Worm (Caenorhabditis elegans) whole organism, young adult: ENCODE results near the gene srd-16.

Experiments
- B0019.2 ChIP-seq: fragments of 200-800 bp; sonication (Bioruptor generic); conservative IDR thresholded peaks from 2 replicates; pipeline ENCODE4 v1.3.6; 2022; ENCODE audit warnings: missing genetic modification reagents, missing genetic modification characterization, missing compliant biosample characterization
- C06A6.2 ChIP-seq: fragments of 200-800 bp; sonication (Bioruptor generic); conservative IDR thresholded peaks from 2 replicates; pipeline ENCODE4 v1.3.6; 2022; ENCODE audit warnings: missing genetic modification characterization, missing compliant biosample characterization
- C17E4.6 ChIP-seq: fragments of 200-800 bp; sonication (Bioruptor generic); IDR thresholded peaks from 2 replicates; pipeline ENCODE4 v1.3.6; 2022; ENCODE audit warnings: missing genetic modification reagents, missing genetic modification characterization, missing compliant biosample characterization
- F22D6.2 ChIP-seq: sonication (generic microtip); optimal IDR thresholded peaks from 2 replicates; lab custom pipeline; 2016; ENCODE audit warnings: mild to moderate bottlenecking, missing genetic modification characterization, missing compliant biosample characterization
- F37B4.10 ChIP-seq: fragments of 200-800 bp; sonication (Bioruptor generic); IDR thresholded peaks from 2 replicates; pipeline ENCODE4 v1.3.6; 2022; ENCODE audit warnings: missing genetic modification characterization, missing compliant biosample characterization
- F39B2.1 ChIP-seq: fragments of 200-800 bp; sonication (Bioruptor generic); IDR thresholded peaks from 2 replicates; pipeline ENCODE4 v1.3.6; 2022; ENCODE audit warnings: missing genetic modification reagents, missing genetic modification characterization, missing compliant biosample characterization
- F57A8.1 ChIP-seq: fragments of 200-800 bp; sonication (Bioruptor generic); optimal IDR thresholded peaks from 2 replicates; lab custom pipeline; 2018; ENCODE audit warnings: mild to moderate bottlenecking, missing genetic modification characterization, moderate library complexity, missing compliant biosample characterization
- akir-1 ChIP-seq: fragments of 200-800 bp; sonication (Bioruptor generic); optimal IDR thresholded peaks from 2 replicates; lab custom pipeline; 2018; ENCODE audit warnings: mild to moderate bottlenecking, missing genetic modification characterization, moderate library complexity, missing compliant biosample characterization
- attf-3 ChIP-seq: fragments of 200-800 bp; sonication (Bioruptor generic); conservative IDR thresholded peaks from 2 replicates; pipeline ENCODE4 v1.3.6; 2022; ENCODE audit warnings: missing genetic modification reagents, missing genetic modification characterization, missing compliant biosample characterization
- cebp-1 ChIP-seq, 2 experiments: fragments of 200-800 bp in 1 of 2; sonication (Bioruptor generic) in 1 of 2; sonication (generic microtip) in 1 of 2; IDR thresholded peaks in 1 of 2; optimal IDR thresholded peaks in 1 of 2; 2 replicates each; pipeline versions ENCODE4 v1.3.6 to Lab custom; 2017 to 2022; ENCODE audit warnings: missing compliant biosample characterization in 2 of 2, missing genetic modification characterization in 2 of 2, mild to moderate bottlenecking in 1 of 2, missing genetic modification reagents in 1 of 2, moderate library complexity in 1 of 2
- ceh-79 ChIP-seq: sonication (generic microtip); optimal IDR thresholded peaks from 2 replicates; lab custom pipeline; 2017; ENCODE audit warnings: mild to moderate bottlenecking, missing genetic modification characterization, missing compliant biosample characterization
- die-1 ChIP-seq: sonication (generic microtip); optimal IDR thresholded peaks from 2 replicates; lab custom pipeline; 2016; ENCODE audit warnings: missing genotype, mild to moderate bottlenecking, missing genetic modification characterization, missing compliant biosample characterization
- dpff-1 ChIP-seq: sonication (generic microtip); optimal IDR thresholded peaks from 2 replicates; lab custom pipeline; 2017; ENCODE audit warnings: mild to moderate bottlenecking, missing genetic modification characterization, missing compliant biosample characterization
- dpl-1 ChIP-seq: fragments of 150-350 bp; optimal IDR thresholded peaks from 2 replicates; lab custom pipeline; 2014; ENCODE audit warnings: missing biosample characterization, missing genetic modification reagents, missing genetic modification characterization
- efl-1 ChIP-seq: fragments of 150-350 bp; optimal IDR thresholded peaks from 2 replicates; lab custom pipeline; 2014; ENCODE audit warnings: missing biosample characterization, missing genetic modification reagents, missing genetic modification characterization
- egrh-3 ChIP-seq: fragments of 200-800 bp; sonication (Bioruptor generic); IDR thresholded peaks from 2 replicates; pipeline ENCODE4 v1.3.6; 2022; ENCODE audit warnings: missing genetic modification reagents, missing genetic modification characterization, missing compliant biosample characterization
- gei-17 ChIP-seq: fragments of 200-800 bp; sonication (Bioruptor generic); optimal IDR thresholded peaks from 2 replicates; lab custom pipeline; 2018; ENCODE audit warnings: mild to moderate bottlenecking, missing genetic modification characterization, missing compliant biosample characterization
- hlh-12 ChIP-seq: sonication (generic microtip); optimal IDR thresholded peaks from 2 replicates; lab custom pipeline; 2016; ENCODE audit warnings: missing genetic modification characterization, missing compliant biosample characterization
- hmg-1.2 ChIP-seq: fragments of 200-800 bp; sonication (Bioruptor generic); IDR thresholded peaks from 2 replicates; pipeline ENCODE4 v1.3.6; 2022; ENCODE audit warnings: missing genetic modification reagents, missing genetic modification characterization, missing compliant biosample characterization
- lin-35 ChIP-seq, 3 experiments: fragments of 150-350 bp in 2 of 3; sonication (generic microtip) in 1 of 3; optimal IDR thresholded peaks; 2 replicates each; lab custom pipeline; 2014 to 2018; ENCODE audit warnings: missing biosample characterization in 3 of 3, missing genetic modification characterization in 3 of 3, missing genetic modification reagents in 3 of 3
- lin-54 ChIP-seq: fragments of 200-800 bp; sonication (Bioruptor generic); optimal IDR thresholded peaks from 2 replicates; lab custom pipeline; 2018; ENCODE audit warnings: mild to moderate bottlenecking, missing genetic modification characterization, missing compliant biosample characterization
- madf-6 ChIP-seq: fragments of 200-800 bp; sonication (Bioruptor generic); IDR thresholded peaks from 2 replicates; pipeline ENCODE4 v1.3.6; 2022; ENCODE audit warnings: missing genetic modification reagents, missing genetic modification characterization, missing compliant biosample characterization
- mcd-1 ChIP-seq: fragments of 200-800 bp; sonication (Bioruptor generic); IDR thresholded peaks from 2 replicates; pipeline ENCODE4 v1.3.6; 2022; ENCODE audit warnings: missing genetic modification reagents, missing genetic modification characterization, missing compliant biosample characterization
- nhr-80 ChIP-seq: sonication (generic microtip); optimal IDR thresholded peaks from 2 replicates; lab custom pipeline; 2016; ENCODE audit warnings: missing genetic modification characterization, missing compliant biosample characterization
- sdz-38 ChIP-seq: sonication (generic microtip); optimal IDR thresholded peaks from 2 replicates; lab custom pipeline; 2016; ENCODE audit warnings: missing genotype, missing genetic modification characterization, missing compliant biosample characterization
- snpc-4 ChIP-seq, 5 experiments: fragments of 150-350 bp in 1 of 5; sonication (generic microtip) in 4 of 5; optimal IDR thresholded peaks; 2 replicates each; lab custom pipeline; 2014 to 2018; ENCODE audit warnings: missing genetic modification characterization in 5 of 5, missing biosample characterization in 3 of 5, antibody characterized with exemption in 2 of 5, mild to moderate bottlenecking in 2 of 5, missing compliant biosample characterization in 2 of 5, missing genotype in 2 of 5, moderate library complexity in 2 of 5, missing genetic modification reagents in 1 of 5
- tlf-1 ChIP-seq: fragments of 200-800 bp; sonication (Bioruptor generic); optimal IDR thresholded peaks from 2 replicates; lab custom pipeline; 2018; ENCODE audit warnings: mild to moderate bottlenecking, missing genetic modification characterization, missing compliant biosample characterization
- xnd-1 ChIP-seq: sonication (generic microtip); optimal IDR thresholded peaks from 2 replicates; lab custom pipeline; 2016; ENCODE audit warnings: missing genotype, missing genetic modification reagents, missing genetic modification characterization, missing compliant biosample characterization
- zim-3 ChIP-seq: sonication (generic microtip); optimal IDR thresholded peaks from 2 replicates; lab custom pipeline; 2017; ENCODE audit warnings: mild to moderate bottlenecking, missing genetic modification characterization, moderate library complexity, missing compliant biosample characterization
- ztf-22 ChIP-seq: fragments of 200-800 bp; sonication (Bioruptor generic); optimal IDR thresholded peaks from 2 replicates; lab custom pipeline; 2018; ENCODE audit warnings: mild to moderate bottlenecking, missing genetic modification characterization, moderate library complexity, missing compliant biosample characterization

Gene srd-16

DNA sequence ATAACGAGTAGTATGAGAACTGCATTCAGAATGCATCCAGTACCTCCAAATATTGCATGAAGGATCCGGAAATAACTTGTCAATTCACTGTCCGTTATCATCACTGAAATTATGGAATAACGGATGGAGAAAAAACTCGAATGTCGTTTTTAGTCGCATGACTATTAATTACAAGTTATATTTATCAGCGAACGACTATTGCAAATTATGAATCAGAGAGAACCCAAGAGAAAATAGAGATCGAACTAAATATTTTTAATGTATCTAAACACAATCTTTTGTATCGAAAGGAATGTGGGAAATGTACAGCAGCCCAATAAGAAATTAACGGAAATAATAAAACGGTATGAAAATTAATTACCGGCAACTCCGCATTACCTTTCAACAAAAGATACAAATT is at the start of gene srd-16:
Gene srd-16 (minus strand): TSS at position 101 of the 400 bp plus-strand sequence.
- TF ChIP-seq tlf-1 (GFP tag; lab: Kevin White, UChicago) (no peak), snpc-4 (GFP tag; optimal IDR thresholded peaks at IDR 0.05; lab: Kevin White, UChicago) (no peak), snpc-4 (tag; optimal IDR thresholded peaks at IDR 0.05; lab: Kevin White, UChicago) (no peak), zim-3 (tag; lab: Kevin White, UChicago) (no peak), F39B2.1 (GFP tag; lab: Robert Waterston, UW) (no peak)

DNA sequence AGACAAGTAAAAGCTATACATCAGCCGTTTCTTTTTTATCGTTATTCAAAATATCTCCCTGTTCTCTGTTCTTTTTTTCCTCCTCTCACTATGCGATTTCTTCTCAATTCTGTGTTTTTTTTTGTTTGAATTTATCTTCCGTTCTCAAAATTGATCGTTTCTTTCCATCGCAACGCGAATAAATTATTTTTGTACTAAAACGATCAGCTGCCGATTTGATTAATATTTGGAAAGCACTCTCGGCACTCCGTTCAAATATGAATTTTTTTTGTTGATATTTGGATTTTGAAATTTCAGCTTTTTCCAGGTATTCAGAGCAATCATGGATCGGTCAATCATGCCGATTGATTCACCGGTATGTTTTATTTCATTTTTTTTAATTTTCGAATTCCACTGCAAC is 43.3 kb upstream of the srd-16 start, which contains the start of gene pst-1:
Gene pst-1 (plus strand): TSS at position 301 of the 400 bp plus-strand sequence.
- TF ChIP-seq F57A8.1 (GFP tag; lab: Kevin White, UChicago) (no peak), F22D6.2 (no peak), die-1 (no peak), C17E4.6 (no peak), B0019.2 (GFP tag; lab: Robert Waterston, UW) (no peak), mcd-1 (GFP tag; lab: Robert Waterston, UW) (no peak), akir-1 (GFP tag; lab: Kevin White, UChicago) (no peak), sdz-38 (tag; lab: Kevin White, UChicago) (no peak), hlh-12 (tag; lab: Kevin White, UChicago) (no peak), gei-17 (GFP tag; lab: Kevin White, UChicago) (no peak), ztf-22 (GFP tag; lab: Kevin White, UChicago) (no peak), xnd-1 (tag; lab: Kevin White, UChicago) (no peak), ceh-79 (tag; lab: Kevin White, UChicago) (no peak), F37B4.10 (GFP tag; lab: Robert Waterston, UW) (no peak), F39B2.1 (GFP tag; lab: Robert Waterston, UW) (no peak), egrh-3 (GFP tag; lab: Robert Waterston, UW) (no peak), hmg-1.2 (GFP tag; lab: Robert Waterston, UW) (no peak)

DNA sequence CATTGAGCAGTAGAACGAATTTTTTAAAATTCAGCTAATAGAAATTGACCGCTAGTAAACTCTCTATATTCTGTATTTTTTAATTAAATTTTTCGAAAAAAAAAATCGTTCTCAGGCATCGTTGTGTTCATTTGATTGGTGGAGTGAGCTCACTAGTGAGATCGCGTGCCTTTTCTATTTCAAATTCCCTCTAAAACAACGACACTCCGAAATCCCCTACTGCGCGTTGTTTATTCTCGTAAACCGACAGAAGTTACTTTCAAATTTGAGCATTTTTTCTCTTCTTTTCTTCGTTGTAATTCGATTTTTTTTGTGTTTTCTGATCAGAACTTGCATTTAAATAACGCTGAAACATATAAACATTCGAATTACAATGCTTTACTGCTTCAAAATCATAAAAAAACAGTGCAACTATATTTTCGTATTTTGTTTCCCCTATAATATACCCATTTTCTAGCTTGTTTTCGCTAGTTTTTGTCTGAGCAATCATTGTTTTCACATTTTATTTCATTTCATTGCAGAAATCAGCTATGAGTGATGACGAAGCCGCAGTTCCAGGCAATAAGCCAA is 39.7 kb upstream of the srd-16 start, which contains the start of gene syf-3:
Gene syf-3 (plus strand): TSS at position 520 of the 570 bp plus-strand sequence.
- TF ChIP-seq lin-35 (GFP tag; optimal IDR thresholded peaks at IDR 0.05; lab: Kevin White, UChicago): peak; percentile 55 to 93 (median 77)
- TF ChIP-seq F22D6.2: no peak
- TF ChIP-seq cebp-1 (GFP tag; IDR thresholded peaks at IDR 0.05; lab: Robert Waterston, UW): no peak
- TF ChIP-seq cebp-1 (tag; optimal IDR thresholded peaks at IDR 0.05; lab: Kevin White, UChicago): no peak
- TF ChIP-seq attf-3: peak; percentile 98
- TF ChIP-seq dpl-1 (GFP tag; lab: Kevin White, UChicago): peak; percentile 87
- peak; percentile 83 for TF ChIP-seq efl-1 (GFP tag; lab: Kevin White, UChicago)
- TF ChIP-seq lin-54 (GFP tag; lab: Kevin White, UChicago): peak; percentile 96

DNA sequence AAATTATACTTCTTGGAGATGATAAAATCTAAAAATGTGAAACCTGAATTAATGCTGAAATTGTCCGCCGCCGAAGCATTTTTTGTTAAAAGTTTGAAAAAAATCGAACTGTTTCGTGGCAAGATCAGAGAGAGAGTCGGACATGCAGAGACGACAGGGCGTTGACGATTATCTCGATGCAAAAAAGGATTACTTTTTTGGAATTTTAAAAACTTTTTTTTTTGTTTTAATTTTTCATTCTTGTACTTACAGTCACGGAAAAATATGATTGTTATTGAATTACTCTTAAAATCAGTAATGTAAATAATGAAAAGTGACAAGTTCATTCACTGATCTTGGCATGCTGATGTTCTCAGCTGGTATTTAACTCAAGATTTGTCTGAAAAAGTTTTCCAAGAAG is 36.9 kb upstream of the srd-16 start, which contains the start of the genes M03F8.5 and M03F8.7:
Gene M03F8.5 (minus strand): TSS at position 101 of the 400 bp plus-strand sequence.
Gene M03F8.7 (plus strand): TSS at position 249 of the 400 bp plus-strand sequence.
- TF ChIP-seq zim-3 (tag; lab: Kevin White, UChicago): no peak
- TF ChIP-seq dpff-1 (tag; lab: Kevin White, UChicago): no peak
- no peak for TF ChIP-seq lin-35 (GFP tag; optimal IDR thresholded peaks at IDR 0.05; lab: Kevin White, UChicago)
- no peak for TF ChIP-seq madf-6 (GFP tag; lab: Robert Waterston, UW)
- no peak for TF ChIP-seq C06A6.2 (GFP tag; lab: Robert Waterston, UW)

DNA sequence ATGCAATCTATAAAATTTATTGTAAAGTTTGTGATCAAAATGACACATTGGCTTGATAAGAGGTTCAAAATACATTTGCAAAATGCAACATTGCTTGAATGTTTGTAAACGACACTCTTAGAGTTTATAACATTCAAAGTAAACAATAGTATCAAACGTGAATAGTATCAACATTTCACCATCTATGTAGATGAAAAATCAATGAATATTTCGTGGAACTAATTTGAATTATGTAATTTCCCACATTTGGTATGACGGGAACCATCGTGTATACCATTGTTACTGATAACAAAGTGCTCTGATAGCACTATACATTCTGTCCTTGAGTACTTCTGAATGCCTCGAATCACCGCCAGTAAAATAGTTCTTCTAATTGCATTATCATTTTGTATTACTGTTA is 30.7 kb upstream of the srd-16 start, which contains the start of gene galt-1:
Gene galt-1 (plus strand): TSS at position 318 of the 400 bp plus-strand sequence.
- TF ChIP-seq egrh-3 (GFP tag; lab: Robert Waterston, UW) (no peak), nhr-80 (tag; lab: Kevin White, UChicago) (peak; percentile 64)
